Fruit fly (Drosophila melanogaster): Measurements from ENCODE around the gene Meltrin.
A peak's percentile ranks its signal among the peaks of the same experiment; 100 is the strongest.

The Meltrin gene

DNA sequence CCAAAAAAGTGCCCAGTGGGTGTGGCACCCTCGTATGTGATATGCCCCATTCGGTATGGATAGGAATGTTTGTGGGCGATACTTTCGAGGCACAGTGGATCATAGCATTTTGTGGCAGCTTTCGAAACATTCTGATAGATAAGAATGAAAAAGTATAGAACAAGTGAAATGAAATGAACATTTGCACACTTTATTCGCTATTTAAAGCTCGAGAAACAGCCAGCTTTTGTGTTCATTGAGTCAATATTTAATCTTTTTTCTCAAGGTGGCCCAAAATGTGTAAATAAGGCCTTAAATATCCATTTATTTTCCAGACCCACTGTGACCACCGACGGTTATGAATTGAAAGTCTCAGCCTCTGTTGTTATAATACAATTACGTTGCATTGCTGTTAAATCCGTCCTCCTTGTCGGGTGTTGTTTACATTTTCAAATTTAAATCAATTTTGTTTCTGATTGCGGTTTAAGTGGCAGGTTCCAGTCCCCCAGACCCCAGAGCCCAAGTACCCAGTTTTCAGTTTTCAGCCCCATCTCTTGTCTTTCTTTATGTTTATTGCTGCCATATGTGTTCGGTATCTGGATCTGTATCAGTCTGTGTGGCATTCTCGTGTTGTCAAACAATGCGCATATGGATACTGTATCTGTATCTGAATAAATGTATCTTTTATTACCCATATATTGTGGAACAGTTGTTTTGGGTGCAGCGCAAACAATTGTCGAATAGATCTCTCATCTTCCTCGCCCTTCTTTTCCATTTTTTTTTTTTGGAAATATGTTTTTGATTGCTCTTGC lies 47.4 kb upstream of the Meltrin start (continued):
- TF ChIP-seq Hmr (GFP tag; optimal IDR thresholded peaks at IDR 0.05) (peak; percentile 4), Oli (tag; optimal IDR thresholded peaks at IDR 0.05) (peak; percentile 39), sd (tag; optimal IDR thresholded peaks at IDR 0.05) (peak; percentile 43), HLH4C (GFP tag; IDR thresholded peaks at IDR 0.05; ENCODE audit: partially characterized antibody) (no peak), Ets65A (GFP tag) (peak; percentile 60), gsb-n (tag; optimal IDR thresholded peaks at IDR 0.05) (peak; percentile 55), Med (GFP tag) (peak; percentile 74), cg (GFP tag; optimal IDR thresholded peaks at IDR 0.05) (peak; percentile 1), dmrt99B (tag; optimal IDR thresholded peaks at IDR 0.05) (peak; percentile 35), Sox100B (GFP tag; optimal IDR thresholded peaks at IDR 0.05) (peak; percentile 23), CG30403 (GFP tag; optimal IDR thresholded peaks at IDR 0.05) (peak; percentile 40), chm (GFP tag; IDR thresholded peaks at IDR 0.05) (no peak), CG1603 (tag; optimal IDR thresholded peaks at IDR 0.05) (peak; percentile 45), wor (GFP tag; IDR thresholded peaks at IDR 0.05) (peak; percentile 14; the same call in 1 of the 2 replicates), Myb (GFP tag; optimal IDR thresholded peaks at IDR 0.05) (no peak), unpg (GFP tag; optimal IDR thresholded peaks at IDR 0.05) (peak; percentile 51), CG17361 (GFP tag; IDR thresholded peaks at IDR 0.05) (peak; percentile 59; the same call in 1 of the 3 replicates), oc (tag; optimal IDR thresholded peaks at IDR 0.05) (peak; percentile 6), dm (GFP tag; optimal IDR thresholded peaks at IDR 0.05) (no peak), CG11504 (tag; optimal IDR thresholded peaks at IDR 0.05) (peak; percentile 45), stc (GFP tag; IDR thresholded peaks at IDR 0.05) (0 out of 2 replicates have a peak, but pooled peaks have one; percentile 34), hth (optimal IDR thresholded peaks at IDR 0.05) (no peak), nmo (GFP tag; optimal IDR thresholded peaks at IDR 0.05) (peak; percentile 37), Xbp1 (GFP tag; optimal IDR thresholded peaks at IDR 0.05) (peak; percentile 10), Rx (GFP tag; IDR thresholded peaks at IDR 0.05) (0 out of 2 replicates have a peak, but pooled peaks have one; percentile 17), her (GFP tag; optimal IDR thresholded peaks at IDR 0.05) (peak; percentile 9), az2 (GFP tag; optimal IDR thresholded peaks at IDR 0.05) (peak; percentile 1), eve (GFP tag; optimal IDR thresholded peaks at IDR 0.05) (peak in 1 of 2 experiments; percentile 42), grau (tag; optimal IDR thresholded peaks at IDR 0.05) (peak; percentile 35), CG16863 (GFP tag; optimal IDR thresholded peaks at IDR 0.05) (no peak), dpn (GFP tag; optimal IDR thresholded peaks at IDR 0.05) (peak in 1 of 2 experiments; percentile 11), CG3847 (GFP tag; IDR thresholded peaks at IDR 0.05) (no peak), CG13296 (GFP tag; optimal IDR thresholded peaks at IDR 0.05) (no peak), ac (GFP tag; optimal IDR thresholded peaks at IDR 0.05) (no peak), luna (GFP tag; optimal IDR thresholded peaks at IDR 0.05) (no peak), nerfin-1 (tag; optimal IDR thresholded peaks at IDR 0.05) (peak; percentile 6), sens (GFP tag) (peak; percentile 84), CG3281 (GFP tag; optimal IDR thresholded peaks at IDR 0.05) (no peak), Hr3 (GFP tag; optimal IDR thresholded peaks at IDR 0.05) (peak; percentile 10), CG12659 (GFP tag; optimal IDR thresholded peaks at IDR 0.05) (peak; percentile 27), Doc2 (GFP tag; IDR thresholded peaks at IDR 0.05) (no peak), Atf-2 (GFP tag; optimal IDR thresholded peaks at IDR 0.05) (no peak), CG18262 (tag; optimal IDR thresholded peaks at IDR 0.05) (peak; percentile 58), fd96Cb (tag; optimal IDR thresholded peaks at IDR 0.05) (peak; percentile 27), CG9437 (GFP tag; optimal IDR thresholded peaks at IDR 0.05) (peak; percentile 11), CG8290 (GFP tag; optimal IDR thresholded peaks at IDR 0.05) (no peak), CG8290 (tag; optimal IDR thresholded peaks at IDR 0.05) (peak in 1 of 2 experiments; percentile 3), CG6272 (GFP tag; IDR thresholded peaks at IDR 0.05) (no peak), CG3407 (GFP tag; optimal IDR thresholded peaks at IDR 0.05) (peak; percentile 42), tgo (GFP tag; IDR thresholded peaks at IDR 0.05) (peak; percentile 45; the same call in 1 of the 3 replicates)

Measured in whole organism, embryonic.